Fruit fly (Drosophila melanogaster) whole organism, embryonic: ENCODE data around the gene RpL34b.
A peak's percentile ranks its signal among the peaks of the same experiment; 100 is the strongest.

Source experiments
- Abd-B ChIP-seq: fragments of 200-800 bp; sonication (Bioruptor generic); optimal IDR thresholded peaks from 2 replicates; lab custom pipeline; 2018; ENCODE audit warnings: missing biosample characterization, mild to moderate bottlenecking, missing genetic modification characterization, moderate library complexity
- Aef1 ChIP-seq: fragments of 200-800 bp; sonication (Bioruptor generic); IDR thresholded peaks from 3 replicates; pipeline ENCODE4 v1.3.6; 2022; ENCODE audit warnings: missing biosample characterization, missing genetic modification characterization
- BEAF-32 ChIP-seq: fragments of 200-800 bp; sonication (Bioruptor generic); optimal IDR thresholded peaks from 3 replicates; lab custom pipeline; 2017; ENCODE audit warnings: missing biosample characterization, missing genetic modification characterization, mild to moderate bottlenecking, moderate library complexity, missing genetic modification reagents
- CG10209 ChIP-seq: fragments of 200-800 bp; sonication (Bioruptor generic); optimal IDR thresholded peaks from 3 replicates; lab custom pipeline; 2017; ENCODE audit warnings: missing biosample characterization, mild to moderate bottlenecking, missing genetic modification characterization, missing genetic modification reagents
- CG11695 ChIP-seq: fragments of 200-800 bp; sonication (Bioruptor generic); IDR thresholded peaks from 3 replicates; pipeline ENCODE4 v1.3.6; 2022; ENCODE audit warnings: missing biosample characterization, missing genetic modification characterization
- CG12071 ChIP-seq: fragments of 200-800 bp; sonication (Bioruptor generic); optimal IDR thresholded peaks from 3 replicates; lab custom pipeline; 2018; ENCODE audit warnings: missing biosample characterization, mild to moderate bottlenecking, missing genetic modification characterization
- CG12104 ChIP-seq: fragments of 200-800 bp; sonication (Bioruptor generic); optimal IDR thresholded peaks from 3 replicates; lab custom pipeline; 2016; ENCODE audit warnings: missing biosample characterization, missing genetic modification characterization
- CG12391 ChIP-seq: fragments of 200-800 bp; sonication (Bioruptor generic); optimal IDR thresholded peaks from 3 replicates; lab custom pipeline; 2018; ENCODE audit warnings: missing biosample characterization, mild to moderate bottlenecking, missing genetic modification characterization, moderate library complexity
- CG12659 ChIP-seq: fragments of 200-800 bp; sonication (Bioruptor generic); optimal IDR thresholded peaks from 3 replicates; lab custom pipeline; 2017; ENCODE audit warnings: mild to moderate bottlenecking, missing biosample characterization, missing genetic modification reagents, missing genetic modification characterization
- CG13287 ChIP-seq: fragments of 200-800 bp; sonication (Bioruptor generic); IDR thresholded peaks from 2 replicates; pipeline ENCODE4 v1.3.6; 2022; ENCODE audit warnings: missing biosample characterization, missing genetic modification characterization; ENCODE audit not compliant: partially characterized antibody
- CG13624 ChIP-seq: fragments of 200-800 bp; sonication (Bioruptor generic); optimal IDR thresholded peaks from 2 replicates; lab custom pipeline; 2016; ENCODE audit warnings: missing biosample characterization, missing genetic modification characterization
- CG14710 ChIP-seq: fragments of 200-800 bp; sonication (Bioruptor generic); optimal IDR thresholded peaks from 3 replicates; lab custom pipeline; 2019; ENCODE audit warnings: missing biosample characterization, mild to moderate bottlenecking, missing genetic modification characterization, moderate library complexity
- CG1529 ChIP-seq: fragments of 200-800 bp; sonication (Bioruptor generic); optimal IDR thresholded peaks from 3 replicates; lab custom pipeline; 2018; ENCODE audit warnings: missing biosample characterization, missing genetic modification characterization
- CG17186 ChIP-seq: fragments of 200-800 bp; sonication (Bioruptor generic); optimal IDR thresholded peaks from 3 replicates; lab custom pipeline; 2017; ENCODE audit warnings: missing biosample characterization, missing genetic modification reagents, missing genetic modification characterization
- CG2116 ChIP-seq: fragments of 200-800 bp; sonication (Bioruptor generic); optimal IDR thresholded peaks from 3 replicates; lab custom pipeline; 2018; ENCODE audit warnings: missing biosample characterization, mild to moderate bottlenecking, missing genetic modification characterization
- CG2202 ChIP-seq: fragments of 200-800 bp; sonication (Bioruptor generic); optimal IDR thresholded peaks from 2 replicates; lab custom pipeline; 2018; ENCODE audit warnings: missing biosample characterization, mild to moderate bottlenecking, missing genetic modification characterization
- CG30020 ChIP-seq: fragments of 200-800 bp; optimal IDR thresholded peaks from 2 replicates; lab custom pipeline; 2019; ENCODE audit warnings: missing biosample characterization, mild to moderate bottlenecking, missing genetic modification characterization, moderate library complexity
- CG31441 ChIP-seq: fragments of 200-800 bp; sonication (Bioruptor generic); IDR thresholded peaks from 2 replicates; pipeline ENCODE4 v1.3.6; 2022; ENCODE audit warnings: missing biosample characterization, missing genetic modification characterization
- CG33557 ChIP-seq: fragments of 200-800 bp; sonication (Bioruptor generic); optimal IDR thresholded peaks from 2 replicates; lab custom pipeline; 2019; ENCODE audit warnings: missing biosample characterization, mild to moderate bottlenecking, missing genetic modification characterization, moderate library complexity
- CG34422 ChIP-seq: fragments of 200-800 bp; sonication (Bioruptor generic); IDR thresholded peaks from 3 replicates; pipeline ENCODE4 v1.3.6; 2022; ENCODE audit warnings: missing biosample characterization, missing genetic modification characterization
- CG4282 ChIP-seq: fragments of 200-800 bp; sonication (Bioruptor generic); optimal IDR thresholded peaks from 2 replicates; lab custom pipeline; 2016; ENCODE audit warnings: missing biosample characterization, missing genetic modification characterization
- CG5180 ChIP-seq: fragments of 200-800 bp; sonication (Bioruptor generic); optimal IDR thresholded peaks from 3 replicates; lab custom pipeline; 2017; ENCODE audit warnings: missing biosample characterization, missing genetic modification characterization, mild to moderate bottlenecking, moderate library complexity, missing genetic modification reagents
- CG6175 ChIP-seq: fragments of 200-800 bp; sonication (Bioruptor generic); IDR thresholded peaks from 3 replicates; pipeline ENCODE4 v1.3.6; 2022; ENCODE audit warnings: missing biosample characterization, missing genetic modification characterization
- CG9876 ChIP-seq: fragments of 200-800 bp; sonication (Bioruptor generic); optimal IDR thresholded peaks from 2 replicates; lab custom pipeline; 2016; ENCODE audit warnings: missing biosample characterization, missing genetic modification characterization
- D19A ChIP-seq: fragments of 200-800 bp; optimal IDR thresholded peaks from 3 replicates; lab custom pipeline; 2019; ENCODE audit warnings: missing biosample characterization, mild to moderate bottlenecking, missing genetic modification characterization, moderate library complexity
- Dad ChIP-seq: fragments of 200-800 bp; sonication (Bioruptor generic); optimal IDR thresholded peaks from 3 replicates; lab custom pipeline; 2016; ENCODE audit warnings: missing biosample characterization, missing genetic modification characterization
- Deaf1 ChIP-seq: fragments of 200-800 bp; optimal IDR thresholded peaks from 3 replicates; lab custom pipeline; 2019; ENCODE audit warnings: missing biosample characterization, mild to moderate bottlenecking, missing genetic modification characterization, moderate library complexity
- Dek ChIP-seq: fragments of 200-800 bp; sonication (Bioruptor generic); optimal IDR thresholded peaks from 3 replicates; lab custom pipeline; 2019; ENCODE audit warnings: missing biosample characterization, mild to moderate bottlenecking, missing genetic modification characterization, moderate library complexity
- HLH4C ChIP-seq: fragments of 200-800 bp; sonication (Bioruptor generic); IDR thresholded peaks from 3 replicates; pipeline ENCODE4 v1.3.6; 2022; ENCODE audit warnings: missing biosample characterization, missing genetic modification characterization; ENCODE audit not compliant: partially characterized antibody
- Jarid2 ChIP-seq: fragments of 200-800 bp; sonication (Bioruptor generic); optimal IDR thresholded peaks from 3 replicates; lab custom pipeline; 2017; ENCODE audit warnings: mild to moderate bottlenecking, missing biosample characterization, missing genetic modification reagents, missing genetic modification characterization
- Max ChIP-seq: fragments of 200-800 bp; sonication (Bioruptor generic); optimal IDR thresholded peaks from 2 replicates; lab custom pipeline; 2016; ENCODE audit warnings: missing biosample characterization, mild to moderate bottlenecking, missing genetic modification characterization
- Med ChIP-seq: fragments of 200-800 bp; sonication (Bioruptor generic); peaks from one replicate; lab custom pipeline; 2016; ENCODE audit warnings: missing biosample characterization, missing genetic modification characterization, mild to moderate bottlenecking, inconsistent platforms, moderate library complexity
- Nf-YB ChIP-seq: fragments of 200-800 bp; sonication (Bioruptor generic); optimal IDR thresholded peaks from 3 replicates; lab custom pipeline; 2019; ENCODE audit warnings: missing biosample characterization, mild to moderate bottlenecking, missing genetic modification characterization, moderate library complexity
- Sin3A ChIP-seq: fragments of >200 bp; optimal IDR thresholded peaks from 2 replicates; lab custom pipeline; 2018
- Usf ChIP-seq: fragments of 200-800 bp; sonication (Bioruptor generic); optimal IDR thresholded peaks from 2 replicates; lab custom pipeline; 2017; ENCODE audit warnings: missing genotype, missing biosample characterization, missing genetic modification characterization
- Xrp1 ChIP-seq: fragments of 200-800 bp; sonication (Bioruptor generic); IDR thresholded peaks from 2 replicates; pipeline ENCODE4 v1.3.6; 2022; ENCODE audit warnings: missing biosample characterization, missing genetic modification characterization
- cato ChIP-seq: fragments of 200-800 bp; sonication (Bioruptor generic); optimal IDR thresholded peaks from 2 replicates; lab custom pipeline; 2016; ENCODE audit warnings: missing biosample characterization, missing genetic modification characterization, borderline replicate concordance
- croc ChIP-seq: fragments of 200-800 bp; sonication (Bioruptor generic); conservative IDR thresholded peaks from 3 replicates; pipeline ENCODE4 v1.3.6; 2022; ENCODE audit warnings: missing biosample characterization, missing genetic modification characterization
- gt ChIP-seq: fragments of 200-800 bp; sonication (Bioruptor generic); IDR thresholded peaks from 2 replicates; pipeline ENCODE4 v1.3.6; 2022; ENCODE audit warnings: missing biosample characterization, missing genetic modification characterization
- hbn ChIP-seq: fragments of 200-800 bp; sonication (Bioruptor generic); IDR thresholded peaks from 2 replicates; pipeline ENCODE4 v1.3.6; 2022; ENCODE audit warnings: missing biosample characterization, missing genetic modification characterization; ENCODE audit not compliant: partially characterized antibody
- inv ChIP-seq: fragments of 200-800 bp; sonication (Bioruptor generic); IDR thresholded peaks from 2 replicates; pipeline ENCODE4 v1.3.6; 2022; ENCODE audit warnings: missing biosample characterization, missing genetic modification characterization; ENCODE audit not compliant: partially characterized antibody
- knrl ChIP-seq: fragments of 200-800 bp; sonication (Bioruptor generic); IDR thresholded peaks from 3 replicates; pipeline ENCODE4 v1.3.6; 2022; ENCODE audit warnings: missing biosample characterization, missing genetic modification characterization; ENCODE audit not compliant: partially characterized antibody
- oc ChIP-seq: fragments of 200-800 bp; sonication (Bioruptor generic); optimal IDR thresholded peaks from 2 replicates; lab custom pipeline; 2018; ENCODE audit warnings: missing biosample characterization, mild to moderate bottlenecking, missing genetic modification characterization, moderate library complexity
- repo ChIP-seq: fragments of 200-800 bp; sonication (Bioruptor generic); optimal IDR thresholded peaks from 2 replicates; lab custom pipeline; 2016; ENCODE audit warnings: missing biosample characterization, missing genetic modification characterization
- salm ChIP-seq: fragments of 200-800 bp; sonication (Bioruptor generic); optimal IDR thresholded peaks from 2 replicates; lab custom pipeline; 2018; ENCODE audit warnings: missing biosample characterization, mild to moderate bottlenecking, missing genetic modification characterization
- sens-2 ChIP-seq: fragments of 200-800 bp; sonication (Bioruptor generic); IDR thresholded peaks from 2 replicates; pipeline ENCODE4 v1.3.6; 2022; ENCODE audit warnings: missing biosample characterization, missing genetic modification characterization
- sna ChIP-seq: fragments of 200-800 bp; sonication (Bioruptor generic); IDR thresholded peaks from 2 replicates; pipeline ENCODE4 v1.3.6; 2022; ENCODE audit warnings: missing biosample characterization, missing genetic modification characterization; ENCODE audit not compliant: partially characterized antibody
- stwl ChIP-seq: fragments of 200-800 bp; sonication (Bioruptor generic); optimal IDR thresholded peaks from 3 replicates; lab custom pipeline; 2018; ENCODE audit warnings: missing biosample characterization, mild to moderate bottlenecking, missing genetic modification characterization, moderate library complexity
- wor ChIP-seq: fragments of 200-800 bp; sonication (Bioruptor generic); IDR thresholded peaks from 2 replicates; pipeline ENCODE4 v1.3.6; 2022; ENCODE audit warnings: missing biosample characterization, missing genetic modification characterization

Gene RpL34b

DNA sequence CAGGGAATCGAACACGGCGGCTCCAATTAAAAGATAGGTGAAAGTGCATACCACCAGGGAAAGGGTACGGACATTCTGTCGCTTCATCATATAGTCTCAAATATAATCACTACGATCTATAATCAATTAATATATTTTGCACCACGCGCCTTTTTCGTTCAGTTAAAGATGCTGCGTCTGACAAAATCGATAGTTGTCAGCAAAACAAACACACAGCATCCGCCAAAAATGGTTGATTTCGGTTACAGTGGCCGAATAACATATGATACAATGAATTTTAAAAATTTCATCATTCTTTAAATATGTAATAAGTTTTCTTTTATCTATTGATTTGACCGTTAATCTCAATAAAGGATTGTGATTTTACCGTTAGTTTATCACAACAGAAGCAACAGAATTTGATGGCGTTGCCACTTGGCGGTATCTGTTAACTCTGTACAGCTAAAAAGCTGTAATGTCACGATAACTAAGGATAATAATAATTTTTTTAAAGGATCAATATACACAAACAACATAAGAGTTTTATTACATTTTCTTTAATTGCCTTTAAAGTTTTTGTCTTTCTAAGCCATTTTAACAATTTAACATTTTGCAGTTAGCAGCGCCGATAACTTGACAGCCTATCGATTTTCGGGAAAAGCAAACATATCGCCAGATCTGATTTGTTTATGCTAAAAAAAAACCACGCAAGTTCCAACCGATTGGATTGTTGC is 11.1 kb upstream of the RpL34b start, which contains the start of the genes Task7 and alpha-Man-IIa (continued):
- TF ChIP-seq CG14710 (tag; lab: Kevin White, UChicago) (peak; percentile 35), Abd-B (no peak), Deaf1 (no peak), CG12391 (tag; lab: Kevin White, UChicago) (no peak), croc (no peak), repo (no peak), CG4282 (GFP tag; lab: Kevin White, UChicago) (no peak), HLH4C (GFP tag; lab: Robert Waterston, UW) (peak; percentile 47; the same call in 2 of the 3 replicates), CG31441 (GFP tag; lab: Robert Waterston, UW) (no peak), CG30020 (tag; lab: Kevin White, UChicago) (no peak), inv (no peak), D19A (tag; lab: Kevin White, UChicago) (no peak), CG6175 (GFP tag; lab: Robert Waterston, UW) (no peak), CG5180 (peak; percentile 46), oc (tag; lab: Kevin White, UChicago) (no peak), Aef1 (GFP tag; lab: Robert Waterston, UW) (no peak), Sin3A (lab: Kevin White, UChicago) (peak; percentile 24), CG10209 (GFP tag; lab: Kevin White, UChicago) (no peak), cato (GFP tag; lab: Kevin White, UChicago) (no peak), Xrp1 (no peak), wor (no peak), CG11695 (no peak), knrl (GFP tag; lab: Robert Waterston, UW) (no peak), Dad (GFP tag; lab: Kevin White, UChicago) (no peak), sna (GFP tag; lab: Robert Waterston, UW) (0 out of 2 replicates have a peak, but pooled peaks have one; percentile 26), Max (GFP tag; lab: Kevin White, UChicago) (no peak), BEAF-32 (GFP tag; lab: Kevin White, UChicago) (peak; percentile 46), CG12104 (GFP tag; lab: Kevin White, UChicago) (no peak), CG1529 (no peak), CG2202 (no peak), Dek (tag; lab: Kevin White, UChicago) (no peak), CG33557 (GFP tag; lab: Kevin White, UChicago) (no peak), salm (tag; lab: Kevin White, UChicago) (no peak), CG13287 (GFP tag; lab: Robert Waterston, UW) (peak; percentile 71), CG12659 (GFP tag; lab: Kevin White, UChicago) (peak; percentile 12), CG17186 (GFP tag; lab: Kevin White, UChicago) (no peak), gt (GFP tag; lab: Robert Waterston, UW) (no peak), Jarid2 (GFP tag; lab: Kevin White, UChicago) (no peak), CG34422 (GFP tag; lab: Robert Waterston, UW) (no peak), hbn (GFP tag; lab: Robert Waterston, UW) (no peak), CG12071 (GFP tag; lab: Kevin White, UChicago) (no peak), stwl (tag; lab: Kevin White, UChicago) (peak; percentile 58), CG9876 (no peak), Nf-YB (GFP tag; lab: Kevin White, UChicago) (no peak), Usf (no peak), CG13624 (no peak), Med (GFP tag; lab: Kevin White, UChicago) (peak; percentile 50), sens-2 (GFP tag; lab: Robert Waterston, UW) (no peak), CG2116 (GFP tag; lab: Kevin White, UChicago) (peak; percentile 66)
